Comparison of ENCODE assay signal across 1 fruit fly cellular context in genomic region chr3R:21151090-21151870, dm6.
A peak's percentile ranks its signal among the peaks of the same experiment; 100 is the strongest.
TF ChIP-seq lines count a peak whose summit lies in the region.

No protein-coding gene starts in this region.

TF ChIP-seq in whole organism, embryonic, 481 proteins besides CTCF, POLR2A, EP300 and RAD21 (continued from another document and continues in another):
- TF ChIP-seq inv (GFP tag; IDR thresholded peaks at IDR 0.05; lab: Robert Waterston, UW; ENCODE audit: partially characterized antibody) (no peak), HLH3B (GFP tag; IDR thresholded peaks at IDR 0.05; lab: Robert Waterston, UW) (no peak), Drgx (GFP tag; IDR thresholded peaks at IDR 0.05; lab: Robert Waterston, UW) (peak; percentile 58), CG34376 (GFP tag; optimal IDR thresholded peaks at IDR 0.05; lab: Kevin White, UChicago) (no peak), tap (tag; optimal IDR thresholded peaks at IDR 0.05; lab: Kevin White, UChicago) (peak; percentile 44), Fer1 (GFP tag; optimal IDR thresholded peaks at IDR 0.05; lab: Kevin White, UChicago) (peak; percentile 37), az2 (GFP tag; optimal IDR thresholded peaks at IDR 0.05; lab: Kevin White, UChicago) (peak; percentile 37), CG11696 (GFP tag; IDR thresholded peaks at IDR 0.05; lab: Robert Waterston, UW) (peak; percentile 54; the same call in 1 of the 2 replicates), Ptx1 (GFP tag; IDR thresholded peaks at IDR 0.05; lab: Robert Waterston, UW) (peak; percentile 76), bcd (GFP tag; optimal IDR thresholded peaks at IDR 0.05; lab: Kevin White, UChicago) (peak; percentile 36), CG9437 (GFP tag; optimal IDR thresholded peaks at IDR 0.05; lab: Kevin White, UChicago) (peak; percentile 7), Lpt (GFP tag; optimal IDR thresholded peaks at IDR 0.05; lab: Kevin White, UChicago) (no peak), cas (GFP tag; IDR thresholded peaks at IDR 0.05; lab: Robert Waterston, UW) (0 out of 2 replicates have a peak, but pooled peaks have one; percentile 39), ci (GFP tag; IDR thresholded peaks at IDR 0.05; lab: Robert Waterston, UW) (peak; percentile 56; the same call in 1 of the 3 replicates), sob (GFP tag; IDR thresholded peaks at IDR 0.05; lab: Robert Waterston, UW) (peak; percentile 71), lov (optimal IDR thresholded peaks at IDR 0.05; lab: Kevin White, UChicago) (no peak), lov (GFP tag; IDR thresholded peaks at IDR 0.05; lab: Robert Waterston, UW) (no peak), CG7928 (GFP tag; optimal IDR thresholded peaks at IDR 0.05; lab: Kevin White, UChicago) (no peak), ab (GFP tag; optimal IDR thresholded peaks at IDR 0.05; lab: Kevin White, UChicago) (no peak), ap (GFP tag; IDR thresholded peaks at IDR 0.05; lab: Robert Waterston, UW) (peak; percentile 44; the same call in 1 of the 2 replicates), Aef1 (GFP tag; IDR thresholded peaks at IDR 0.05; lab: Robert Waterston, UW) (peak; percentile 44; the same call in 1 of the 3 replicates), jigr1 (GFP tag; IDR thresholded peaks at IDR 0.05; lab: Robert Waterston, UW) (no peak), NC2α (GFP tag; optimal IDR thresholded peaks at IDR 0.05; lab: Kevin White, UChicago) (no peak), grn (GFP tag; optimal IDR thresholded peaks at IDR 0.05; lab: Kevin White, UChicago) (no peak), tll (GFP tag; optimal IDR thresholded peaks at IDR 0.05; lab: Kevin White, UChicago) (no peak), Opbp (GFP tag; IDR thresholded peaks at IDR 0.05; lab: Robert Waterston, UW; ENCODE audit: partially characterized antibody) (no peak), CG13424 (tag; optimal IDR thresholded peaks at IDR 0.05; lab: Kevin White, UChicago) (peak; percentile 53), Mad (GFP tag; optimal IDR thresholded peaks at IDR 0.05; lab: Kevin White, UChicago) (no peak), pum (GFP tag; optimal IDR thresholded peaks at IDR 0.05; lab: Kevin White, UChicago) (peak; percentile 20), CG6654 (GFP tag; optimal IDR thresholded peaks at IDR 0.05; lab: Kevin White, UChicago) (no peak), Dp (GFP tag; optimal IDR thresholded peaks at IDR 0.05; lab: Kevin White, UChicago) (no peak), Antp (GFP tag; optimal IDR thresholded peaks at IDR 0.05; lab: Kevin White, UChicago) (no peak), Rfx (GFP tag; IDR thresholded peaks at IDR 0.05; lab: Robert Waterston, UW) (peak; percentile 75), ato (GFP tag; IDR thresholded peaks at IDR 0.05; lab: Robert Waterston, UW; ENCODE audit: partially characterized antibody) (no peak), CG13287 (GFP tag; IDR thresholded peaks at IDR 0.05; lab: Robert Waterston, UW; ENCODE audit: partially characterized antibody) (no peak), CG12942 (GFP tag; optimal IDR thresholded peaks at IDR 0.05; lab: Kevin White, UChicago) (peak; percentile 33), BEAF-32 (GFP tag; optimal IDR thresholded peaks at IDR 0.05; lab: Kevin White, UChicago) (no peak), gce (GFP tag; IDR thresholded peaks at IDR 0.05; lab: Robert Waterston, UW) (no peak; the same call in 2 of the 3 replicates), CG10366 (GFP tag; IDR thresholded peaks at IDR 0.05; lab: Robert Waterston, UW) (peak; percentile 61), CG17802 (tag; optimal IDR thresholded peaks at IDR 0.05; lab: Kevin White, UChicago) (no peak), CG43689 (GFP tag; IDR thresholded peaks at IDR 0.05; lab: Robert Waterston, UW) (peak; percentile 42; the same call in 1 of the 2 replicates), CG14965 (GFP tag; optimal IDR thresholded peaks at IDR 0.05; lab: Kevin White, UChicago; ENCODE audit: borderline replicate concordance) (no peak), CG17612 (GFP tag; IDR thresholded peaks at IDR 0.05; lab: Robert Waterston, UW) (0 out of 2 replicates have a peak, but pooled peaks have one; percentile 36), sqz (GFP tag; optimal IDR thresholded peaks at IDR 0.05; lab: Kevin White, UChicago) (no peak), ash1 (GFP tag; optimal IDR thresholded peaks at IDR 0.05; lab: Kevin White, UChicago) (no peak), croc (GFP tag; conservative IDR thresholded peaks at IDR 0.05; lab: Robert Waterston, UW) (no peak), CG14014 (GFP tag; IDR thresholded peaks at IDR 0.05; lab: Robert Waterston, UW) (peak; percentile 81), CG32772 (GFP tag; IDR thresholded peaks at IDR 0.05; lab: Robert Waterston, UW) (peak; percentile 58; the same call in 1 of the 2 replicates), CG8924 (tag; optimal IDR thresholded peaks at IDR 0.05; lab: Kevin White, UChicago) (peak; percentile 53), D (optimal IDR thresholded peaks at IDR 0.05; lab: Kevin White, UChicago) (no peak), D (GFP tag; optimal IDR thresholded peaks at IDR 0.05; lab: Kevin White, UChicago) (no peak), chm (GFP tag; IDR thresholded peaks at IDR 0.05; lab: Robert Waterston, UW) (no peak), mld (GFP tag; IDR thresholded peaks at IDR 0.05; lab: Robert Waterston, UW; ENCODE audit: partially characterized antibody) (no peak), Camta (GFP tag; optimal IDR thresholded peaks at IDR 0.05; lab: Kevin White, UChicago) (peak; percentile 37), gsb (GFP tag; IDR thresholded peaks at IDR 0.05; lab: Robert Waterston, UW) (no peak), Vsx1 (GFP tag; optimal IDR thresholded peaks at IDR 0.05; lab: Kevin White, UChicago) (no peak), CG3726 (GFP tag; IDR thresholded peaks at IDR 0.05; lab: Robert Waterston, UW) (no peak), p53 (GFP tag; optimal IDR thresholded peaks at IDR 0.05; lab: Kevin White, UChicago) (no peak), Meics (GFP tag; optimal IDR thresholded peaks at IDR 0.05; lab: Kevin White, UChicago) (peak; percentile 67), GATAe (GFP tag; conservative IDR thresholded peaks at IDR 0.05; lab: Robert Waterston, UW) (no peak), CG12236 (GFP tag; optimal IDR thresholded peaks at IDR 0.05; lab: Kevin White, UChicago) (peak; percentile 19), CG33557 (GFP tag; optimal IDR thresholded peaks at IDR 0.05; lab: Kevin White, UChicago) (no peak), CG9876 (GFP tag; optimal IDR thresholded peaks at IDR 0.05; lab: Kevin White, UChicago) (no peak), HLH54F (GFP tag; optimal IDR thresholded peaks at IDR 0.05; lab: Kevin White, UChicago) (peak; percentile 25), Hr3 (GFP tag; optimal IDR thresholded peaks at IDR 0.05; lab: Kevin White, UChicago) (peak; percentile 34), E2f2 (GFP tag; IDR thresholded peaks at IDR 0.05; lab: Robert Waterston, UW) (peak; percentile 35; the same call in 1 of the 2 replicates), ATbp (GFP tag; optimal IDR thresholded peaks at IDR 0.05; lab: Kevin White, UChicago) (no peak), CG18599 (GFP tag; optimal IDR thresholded peaks at IDR 0.05; lab: Kevin White, UChicago) (peak; percentile 69), CG2120 (GFP tag; optimal IDR thresholded peaks at IDR 0.05; lab: Kevin White, UChicago) (peak; percentile 81), chinmo (GFP tag; IDR thresholded peaks at IDR 0.05; lab: Robert Waterston, UW; ENCODE audit: partially characterized antibody) (peak; percentile 86; the same call in 2 of the 4 replicates), sr (GFP tag; IDR thresholded peaks at IDR 0.05; lab: Robert Waterston, UW) (peak; percentile 91), sna (GFP tag; IDR thresholded peaks at IDR 0.05; lab: Robert Waterston, UW; ENCODE audit: partially characterized antibody) (no peak), tna (GFP tag; IDR thresholded peaks at IDR 0.05; lab: Robert Waterston, UW; ENCODE audit: partially characterized antibody) (no peak), CG4617 (GFP tag; optimal IDR thresholded peaks at IDR 0.05; lab: Kevin White, UChicago; ENCODE audit: borderline replicate concordance) (peak; percentile 1), slou (GFP tag; optimal IDR thresholded peaks at IDR 0.05; lab: Kevin White, UChicago) (no peak), BtbVII (GFP tag; optimal IDR thresholded peaks at IDR 0.05; lab: Kevin White, UChicago) (peak; percentile 56), CG17186 (GFP tag; optimal IDR thresholded peaks at IDR 0.05; lab: Kevin White, UChicago) (no peak), CG14667 (GFP tag; IDR thresholded peaks at IDR 0.05; lab: Robert Waterston, UW) (0 out of 2 replicates have a peak, but pooled peaks have one; percentile 8), ttk (GFP tag; IDR thresholded peaks at IDR 0.05; lab: Robert Waterston, UW) (0 out of 2 replicates have a peak, but pooled peaks have one; percentile 28), br (optimal IDR thresholded peaks at IDR 0.05; lab: Kevin White, UChicago) (no peak), gfzf (GFP tag; optimal IDR thresholded peaks at IDR 0.05; lab: Kevin White, UChicago) (no peak), pho (GFP tag; optimal IDR thresholded peaks at IDR 0.05; lab: Kevin White, UChicago) (peak; percentile 62), CG42726 (GFP tag; IDR thresholded peaks at IDR 0.05; lab: Robert Waterston, UW; ENCODE audit: partially characterized antibody) (no peak), sim (GFP tag; IDR thresholded peaks at IDR 0.05; lab: Robert Waterston, UW) (0 out of 2 replicates have a peak, but pooled peaks have one; percentile 4), CG3163 (GFP tag; optimal IDR thresholded peaks at IDR 0.05; lab: Kevin White, UChicago) (no peak), CG15073 (GFP tag; optimal IDR thresholded peaks at IDR 0.05; lab: Kevin White, UChicago) (no peak), Dbx (GFP tag; IDR thresholded peaks at IDR 0.05; lab: Robert Waterston, UW) (peak; percentile 70), sens-2 (GFP tag; IDR thresholded peaks at IDR 0.05; lab: Robert Waterston, UW) (no peak), CG1529 (GFP tag; optimal IDR thresholded peaks at IDR 0.05; lab: Kevin White, UChicago) (no peak), HLHmδ (GFP tag; optimal IDR thresholded peaks at IDR 0.05; lab: Kevin White, UChicago) (no peak), CG3838 (GFP tag; optimal IDR thresholded peaks at IDR 0.05; lab: Kevin White, UChicago) (no peak), ken (GFP tag; IDR thresholded peaks at IDR 0.05; lab: Robert Waterston, UW) (no peak), H2.0 (GFP tag; IDR thresholded peaks at IDR 0.05; lab: Robert Waterston, UW) (peak; percentile 52; the same call in 1 of the 2 replicates), en (GFP tag; optimal IDR thresholded peaks at IDR 0.05; lab: Kevin White, UChicago) (no peak), nom (GFP tag; optimal IDR thresholded peaks at IDR 0.05; lab: Kevin White, UChicago) (no peak), CG16815 (GFP tag; optimal IDR thresholded peaks at IDR 0.05; lab: Kevin White, UChicago) (peak; percentile 8), gsb-n (tag; optimal IDR thresholded peaks at IDR 0.05; lab: Kevin White, UChicago) (no peak), pfk (GFP tag; optimal IDR thresholded peaks at IDR 0.05; lab: Kevin White, UChicago) (no peak), zen (tag; optimal IDR thresholded peaks at IDR 0.05; lab: Kevin White, UChicago) (no peak), dan (GFP tag; IDR thresholded peaks at IDR 0.05; lab: Robert Waterston, UW) (no peak), ERR (GFP tag; optimal IDR thresholded peaks at IDR 0.05; lab: Kevin White, UChicago) (no peak), Mrtf (GFP tag; IDR thresholded peaks at IDR 0.05; lab: Robert Waterston, UW) (peak; percentile 27; the same call in 1 of the 3 replicates), tgo (GFP tag; IDR thresholded peaks at IDR 0.05; lab: Robert Waterston, UW) (peak; percentile 62; the same call in 2 of the 3 replicates), Ada2b (GFP tag; IDR thresholded peaks at IDR 0.05; lab: Robert Waterston, UW) (peak; percentile 71), CG34422 (GFP tag; IDR thresholded peaks at IDR 0.05; lab: Robert Waterston, UW) (no peak), CG10462 (GFP tag; optimal IDR thresholded peaks at IDR 0.05; lab: Kevin White, UChicago) (no peak), gcm2 (GFP tag; optimal IDR thresholded peaks at IDR 0.05; lab: Kevin White, UChicago) (no peak), Stat92E (GFP tag; optimal IDR thresholded peaks at IDR 0.05; lab: Kevin White, UChicago) (no peak), zen2 (GFP tag; IDR thresholded peaks at IDR 0.05; lab: Robert Waterston, UW; ENCODE audit: partially characterized antibody) (no peak), unc-4 (GFP tag; IDR thresholded peaks at IDR 0.05; lab: Robert Waterston, UW; ENCODE audit: partially characterized antibody) (no peak), Side (GFP tag; optimal IDR thresholded peaks at IDR 0.05; lab: Kevin White, UChicago) (no peak), CG8290 (GFP tag; optimal IDR thresholded peaks at IDR 0.05; lab: Kevin White, UChicago) (no peak), CG8290 (tag; optimal IDR thresholded peaks at IDR 0.05; lab: Kevin White, UChicago) (peak in 1 of 2 experiments; percentile 77), HLH4C (GFP tag; IDR thresholded peaks at IDR 0.05; lab: Robert Waterston, UW; ENCODE audit: partially characterized antibody) (no peak), CG17361 (GFP tag; IDR thresholded peaks at IDR 0.05; lab: Robert Waterston, UW) (peak; percentile 58; the same call in 2 of the 3 replicates), CG9215 (GFP tag; IDR thresholded peaks at IDR 0.05; lab: Robert Waterston, UW) (no peak), Gsc (GFP tag; IDR thresholded peaks at IDR 0.05; lab: Robert Waterston, UW) (no peak), CG7786 (GFP tag; optimal IDR thresholded peaks at IDR 0.05; lab: Kevin White, UChicago) (peak; percentile 32), eyg (GFP tag; optimal IDR thresholded peaks at IDR 0.05; lab: Kevin White, UChicago) (no peak), trh (GFP tag; optimal IDR thresholded peaks at IDR 0.05; lab: Kevin White, UChicago) (no peak), CG33213 (GFP tag; optimal IDR thresholded peaks at IDR 0.05; lab: Kevin White, UChicago) (no peak), CG17385 (GFP tag; optimal IDR thresholded peaks at IDR 0.05; lab: Kevin White, UChicago) (peak; percentile 60), C15 (GFP tag; IDR thresholded peaks at IDR 0.05; lab: Robert Waterston, UW) (0 out of 3 replicates have a peak, but pooled peaks have one; percentile 51), row (GFP tag; IDR thresholded peaks at IDR 0.05; lab: Robert Waterston, UW) (peak; percentile 76), vfl (GFP tag; optimal IDR thresholded peaks at IDR 0.05; lab: Kevin White, UChicago) (no peak), CG7987 (GFP tag; optimal IDR thresholded peaks at IDR 0.05; lab: Kevin White, UChicago) (no peak), Taf1 (GFP tag; IDR thresholded peaks at IDR 0.05; lab: Robert Waterston, UW) (0 out of 2 replicates have a peak, but pooled peaks have one; percentile 46), Dll (GFP tag; IDR thresholded peaks at IDR 0.05; lab: Robert Waterston, UW; ENCODE audit: partially characterized antibody) (no peak), dimm (GFP tag; IDR thresholded peaks at IDR 0.05; lab: Robert Waterston, UW) (no peak), CG14050 (GFP tag; IDR thresholded peaks at IDR 0.05; lab: Robert Waterston, UW) (0 out of 3 replicates have a peak, but pooled peaks have one; percentile 15)
